Fruit fly (Drosophila melanogaster) whole organism, embryonic: Measurements from ENCODE around the gene MtnF.

Source experiments
- BEAF-32 ChIP-seq: fragments of 200-800 bp; sonication (Bioruptor generic); optimal IDR thresholded peaks from 3 replicates; lab custom pipeline; 2017; ENCODE audit warnings: missing biosample characterization, missing genetic modification characterization, mild to moderate bottlenecking, moderate library complexity, missing genetic modification reagents
- CG11560 ChIP-seq: fragments of 200-800 bp; sonication (Bioruptor generic); IDR thresholded peaks from 3 replicates; pipeline ENCODE4 v1.3.6; 2022; ENCODE audit warnings: missing biosample characterization, missing genetic modification characterization
- CG12071 ChIP-seq: fragments of 200-800 bp; sonication (Bioruptor generic); optimal IDR thresholded peaks from 3 replicates; lab custom pipeline; 2018; ENCODE audit warnings: missing biosample characterization, mild to moderate bottlenecking, missing genetic modification characterization
- CG12659 ChIP-seq: fragments of 200-800 bp; sonication (Bioruptor generic); optimal IDR thresholded peaks from 3 replicates; lab custom pipeline; 2017; ENCODE audit warnings: mild to moderate bottlenecking, missing biosample characterization, missing genetic modification reagents, missing genetic modification characterization
- CG13287 ChIP-seq: fragments of 200-800 bp; sonication (Bioruptor generic); IDR thresholded peaks from 2 replicates; pipeline ENCODE4 v1.3.6; 2022; ENCODE audit warnings: missing biosample characterization, missing genetic modification characterization; ENCODE audit not compliant: partially characterized antibody
- CG13424 ChIP-seq: fragments of 200-800 bp; sonication (Bioruptor generic); optimal IDR thresholded peaks from 2 replicates; lab custom pipeline; 2019; ENCODE audit warnings: missing biosample characterization, mild to moderate bottlenecking, missing genetic modification characterization, moderate library complexity
- CG14860 ChIP-seq: fragments of 200-800 bp; sonication (Bioruptor generic); IDR thresholded peaks from 3 replicates; pipeline ENCODE4 v1.3.6; 2022; ENCODE audit warnings: missing biosample characterization, missing genetic modification characterization; ENCODE audit not compliant: partially characterized antibody
- CG16813 ChIP-seq: fragments of 200-800 bp; sonication (Bioruptor generic); IDR thresholded peaks from 3 replicates; pipeline ENCODE4 v1.3.6; 2022; ENCODE audit warnings: missing biosample characterization, missing genetic modification characterization; ENCODE audit not compliant: partially characterized antibody
- CG2116 ChIP-seq: fragments of 200-800 bp; sonication (Bioruptor generic); optimal IDR thresholded peaks from 3 replicates; lab custom pipeline; 2018; ENCODE audit warnings: missing biosample characterization, mild to moderate bottlenecking, missing genetic modification characterization
- CG2199 ChIP-seq: fragments of 200-800 bp; sonication (Bioruptor generic); IDR thresholded peaks from 3 replicates; pipeline ENCODE4 v1.3.6; 2022; ENCODE audit warnings: missing biosample characterization, missing genetic modification characterization
- CG31365 ChIP-seq: fragments of 200-800 bp; sonication (Bioruptor generic); optimal IDR thresholded peaks from 2 replicates; lab custom pipeline; 2018; ENCODE audit warnings: missing biosample characterization, mild to moderate bottlenecking, missing genetic modification characterization
- CG34422 ChIP-seq: fragments of 200-800 bp; sonication (Bioruptor generic); IDR thresholded peaks from 3 replicates; pipeline ENCODE4 v1.3.6; 2022; ENCODE audit warnings: missing biosample characterization, missing genetic modification characterization
- CG3847 ChIP-seq: fragments of 200-800 bp; sonication (Bioruptor generic); IDR thresholded peaks from 2 replicates; pipeline ENCODE4 v1.3.6; 2022; ENCODE audit warnings: missing biosample characterization, missing genetic modification characterization
- CG42726 ChIP-seq: fragments of 200-800 bp; sonication (Bioruptor generic); IDR thresholded peaks from 2 replicates; pipeline ENCODE4 v1.3.6; 2022; ENCODE audit warnings: missing biosample characterization, missing genetic modification characterization; ENCODE audit not compliant: partially characterized antibody
- CG4617 ChIP-seq: fragments of 200-800 bp; sonication (Bioruptor generic); optimal IDR thresholded peaks from 3 replicates; lab custom pipeline; 2016; ENCODE audit warnings: missing biosample characterization, missing genetic modification characterization, borderline replicate concordance
- CG6791 ChIP-seq: fragments of 200-800 bp; sonication (Bioruptor generic); IDR thresholded peaks from 3 replicates; pipeline ENCODE4 v1.3.6; 2022; ENCODE audit warnings: missing biosample characterization, missing genetic modification characterization; ENCODE audit not compliant: partially characterized antibody
- CG7963 ChIP-seq: fragments of 200-800 bp; sonication (Bioruptor generic); IDR thresholded peaks from 3 replicates; pipeline ENCODE4 v1.3.6; 2022; ENCODE audit warnings: missing biosample characterization, missing genetic modification characterization; ENCODE audit not compliant: partially characterized antibody
- CHES-1-like ChIP-seq: fragments of 200-800 bp; sonication (Bioruptor generic); optimal IDR thresholded peaks from 2 replicates; lab custom pipeline; 2016; ENCODE audit warnings: missing biosample characterization, missing genetic modification characterization
- Dll ChIP-seq: fragments of 200-800 bp; sonication (Bioruptor generic); IDR thresholded peaks from 4 replicates; pipeline ENCODE4 v1.3.6; 2022; ENCODE audit warnings: missing biosample characterization, missing genetic modification characterization; ENCODE audit not compliant: partially characterized antibody
- Dref ChIP-seq: fragments of 200-800 bp; sonication (Bioruptor generic); IDR thresholded peaks from 2 replicates; pipeline ENCODE4 v1.3.6; 2022; ENCODE audit warnings: missing biosample characterization, missing genetic modification characterization
- Elba2 ChIP-seq: fragments of 200-800 bp; sonication (Bioruptor generic); optimal IDR thresholded peaks from 3 replicates; lab custom pipeline; 2016; ENCODE audit warnings: missing biosample characterization, missing genetic modification characterization
- Fer2 ChIP-seq: fragments of 200-800 bp; sonication (Bioruptor generic); optimal IDR thresholded peaks from 2 replicates; lab custom pipeline; 2018; ENCODE audit warnings: missing biosample characterization, mild to moderate bottlenecking, missing genetic modification characterization, moderate library complexity
- Gug ChIP-seq: fragments of 200-800 bp; sonication (Bioruptor generic); IDR thresholded peaks from 4 replicates; pipeline ENCODE4 v1.3.6; 2022; ENCODE audit warnings: missing biosample characterization, missing genetic modification characterization
- HLH4C ChIP-seq: fragments of 200-800 bp; sonication (Bioruptor generic); IDR thresholded peaks from 3 replicates; pipeline ENCODE4 v1.3.6; 2022; ENCODE audit warnings: missing biosample characterization, missing genetic modification characterization; ENCODE audit not compliant: partially characterized antibody
- HmgD ChIP-seq: fragments of 200-800 bp; sonication (Bioruptor generic); optimal IDR thresholded peaks from 3 replicates; lab custom pipeline; 2016; ENCODE audit warnings: missing biosample characterization, missing genetic modification characterization
- HmgZ ChIP-seq: fragments of 200-800 bp; sonication (Bioruptor generic); optimal IDR thresholded peaks from 2 replicates; lab custom pipeline; 2018; ENCODE audit warnings: missing biosample characterization, mild to moderate bottlenecking, missing genetic modification characterization
- MBD-R2 ChIP-seq: fragments of 200-800 bp; sonication (Bioruptor generic); IDR thresholded peaks from 2 replicates; pipeline ENCODE4 v1.3.6; 2022; ENCODE audit warnings: missing biosample characterization, missing genetic modification characterization
- Max ChIP-seq: fragments of 200-800 bp; sonication (Bioruptor generic); optimal IDR thresholded peaks from 2 replicates; lab custom pipeline; 2016; ENCODE audit warnings: missing biosample characterization, mild to moderate bottlenecking, missing genetic modification characterization
- Med ChIP-seq: fragments of 200-800 bp; sonication (Bioruptor generic); peaks from one replicate; lab custom pipeline; 2016; ENCODE audit warnings: missing biosample characterization, missing genetic modification characterization, mild to moderate bottlenecking, inconsistent platforms, moderate library complexity
- Meics ChIP-seq: fragments of 200-800 bp; sonication (Bioruptor generic); optimal IDR thresholded peaks from 2 replicates; lab custom pipeline; 2017; ENCODE audit warnings: missing biosample characterization, mild to moderate bottlenecking, missing genetic modification characterization
- Myb ChIP-seq: fragments of 200-800 bp; sonication (Bioruptor generic); optimal IDR thresholded peaks from 2 replicates; lab custom pipeline; 2016; ENCODE audit warnings: missing biosample characterization, missing genetic modification characterization
- Rfx ChIP-seq: fragments of 200-800 bp; sonication (Bioruptor generic); IDR thresholded peaks from 2 replicates; pipeline ENCODE4 v1.3.6; 2022; ENCODE audit warnings: missing biosample characterization, missing genetic modification characterization
- Sry-δ ChIP-seq: fragments of 200-800 bp; sonication (Bioruptor generic); optimal IDR thresholded peaks from 2 replicates; lab custom pipeline; 2016; ENCODE audit warnings: missing biosample characterization, missing genetic modification characterization
- Trl ChIP-seq, 3 experiments: fragments of >200 bp in 2 of 3; fragments of 200-800 bp in 1 of 3; sonication (Bioruptor generic) in 1 of 3; optimal IDR thresholded peaks; 2 replicates in 1 of 3; 3 replicates in 2 of 3; lab custom pipeline; 2016 to 2017; ENCODE audit warnings: missing biosample characterization in 1 of 3, missing genetic modification characterization in 1 of 3
- YL-1 ChIP-seq: fragments of 200-800 bp; sonication (Bioruptor generic); optimal IDR thresholded peaks from 3 replicates; lab custom pipeline; 2017; ENCODE audit warnings: missing biosample characterization, mild to moderate bottlenecking, missing genetic modification characterization
- amos ChIP-seq: fragments of 200-800 bp; sonication (Bioruptor generic); IDR thresholded peaks from 2 replicates; pipeline ENCODE4 v1.3.6; 2022; ENCODE audit warnings: missing biosample characterization, missing genetic modification characterization; ENCODE audit not compliant: partially characterized antibody
- crc ChIP-seq: fragments of 200-800 bp; sonication (Bioruptor generic); optimal IDR thresholded peaks from 2 replicates; lab custom pipeline; 2016; ENCODE audit warnings: missing biosample characterization, missing genetic modification characterization
- dm ChIP-seq: fragments of 200-800 bp; sonication (Bioruptor generic); optimal IDR thresholded peaks from 3 replicates; lab custom pipeline; 2016; ENCODE audit warnings: missing biosample characterization, missing genetic modification characterization
- gfzf ChIP-seq: fragments of 200-800 bp; sonication (Bioruptor generic); optimal IDR thresholded peaks from 2 replicates; lab custom pipeline; 2016; ENCODE audit warnings: missing biosample characterization, mild to moderate bottlenecking, missing genetic modification characterization, moderate library complexity
- kah ChIP-seq: fragments of 200-800 bp; sonication (Bioruptor generic); optimal IDR thresholded peaks from 2 replicates; lab custom pipeline; 2018; ENCODE audit warnings: missing biosample characterization, mild to moderate bottlenecking, missing genetic modification characterization
- mld ChIP-seq: fragments of 200-800 bp; sonication (Bioruptor generic); IDR thresholded peaks from 3 replicates; pipeline ENCODE4 v1.3.6; 2022; ENCODE audit warnings: missing biosample characterization, missing genetic modification characterization; ENCODE audit not compliant: partially characterized antibody
- nmo ChIP-seq: fragments of 200-800 bp; sonication (Bioruptor generic); optimal IDR thresholded peaks from 2 replicates; lab custom pipeline; 2018; ENCODE audit warnings: missing biosample characterization, mild to moderate bottlenecking, missing genetic modification characterization, moderate library complexity
- phol ChIP-seq: fragments of 200-800 bp; sonication (Bioruptor generic); optimal IDR thresholded peaks from 3 replicates; lab custom pipeline; 2018; ENCODE audit warnings: missing biosample characterization, mild to moderate bottlenecking, missing genetic modification characterization, moderate library complexity
- pzg ChIP-seq: fragments of 200-800 bp; sonication (Bioruptor generic); optimal IDR thresholded peaks from 3 replicates; lab custom pipeline; 2018; ENCODE audit warnings: missing biosample characterization, mild to moderate bottlenecking, missing genetic modification characterization, moderate library complexity
- row ChIP-seq: fragments of 200-800 bp; sonication (Bioruptor generic); IDR thresholded peaks from 3 replicates; pipeline ENCODE4 v1.3.6; 2022; ENCODE audit warnings: missing biosample characterization, missing genetic modification characterization
- slbo ChIP-seq: fragments of 200-800 bp; sonication (Bioruptor generic); IDR thresholded peaks from 2 replicates; pipeline ENCODE4 v1.3.6; 2022; ENCODE audit warnings: missing biosample characterization, missing genetic modification characterization
- stwl ChIP-seq: fragments of 200-800 bp; sonication (Bioruptor generic); optimal IDR thresholded peaks from 3 replicates; lab custom pipeline; 2018; ENCODE audit warnings: missing biosample characterization, mild to moderate bottlenecking, missing genetic modification characterization, moderate library complexity
- trem ChIP-seq: fragments of 200-800 bp; optimal IDR thresholded peaks from 3 replicates; lab custom pipeline; 2019; ENCODE audit warnings: missing biosample characterization, mild to moderate bottlenecking, missing genetic modification characterization, moderate library complexity

MtnF gene

DNA sequence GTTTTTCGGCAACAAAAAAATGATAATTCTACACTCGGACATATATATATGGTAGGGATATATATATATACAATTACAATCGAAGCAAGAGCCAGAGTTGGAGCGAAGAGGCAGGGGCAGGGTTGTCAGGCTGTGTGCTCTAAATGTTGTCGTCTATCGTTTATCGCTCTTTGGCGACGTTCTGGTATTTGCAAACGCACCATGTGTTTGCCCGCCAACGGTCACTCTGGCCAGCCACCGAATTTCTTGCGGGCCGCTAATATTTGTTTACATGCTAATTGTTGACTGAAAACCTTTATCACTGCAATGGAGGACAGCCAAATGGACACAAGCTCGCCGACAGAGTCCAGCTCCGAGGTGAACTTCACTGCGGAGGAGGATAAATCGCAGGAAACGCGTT lies 15.0 kb upstream of the MtnF start, which contains the start of the genes puf and ash2 (continued):
- TF ChIP-seq slbo (GFP tag; lab: Robert Waterston, UW) = peak; percentile 22; the same call in 1 of the 2 replicates
- peak; percentile 24 for TF ChIP-seq dm (GFP tag; lab: Kevin White, UChicago)
- peak; percentile 68 for TF ChIP-seq CG13287 (GFP tag; lab: Robert Waterston, UW)
- TF ChIP-seq phol = peak; percentile 31
- peak; percentile 34 for TF ChIP-seq Elba2 (GFP tag; lab: Kevin White, UChicago)
- peak in 1 of 2 experiments; percentile 6 for TF ChIP-seq Trl (optimal IDR thresholded peaks at IDR 0.05; lab: Kevin White, UChicago)
- TF ChIP-seq Trl (GFP tag; optimal IDR thresholded peaks at IDR 0.05; lab: Kevin White, UChicago) = peak; percentile 25
- TF ChIP-seq Myb (GFP tag; lab: Kevin White, UChicago) = peak; percentile 51
- TF ChIP-seq nmo = peak; percentile 25
- TF ChIP-seq kah (GFP tag; lab: Kevin White, UChicago) = peak; percentile 14
- TF ChIP-seq stwl (tag; lab: Kevin White, UChicago) = peak; percentile 92
- TF ChIP-seq CHES-1-like (GFP tag; lab: Kevin White, UChicago) = peak; percentile 64
- TF ChIP-seq Dref = peak; percentile 90
- no peak for TF ChIP-seq Meics
- peak; percentile 51 for TF ChIP-seq Rfx (GFP tag; lab: Robert Waterston, UW)
- peak; percentile 63 for TF ChIP-seq CG42726 (GFP tag; lab: Robert Waterston, UW)
- TF ChIP-seq mld (GFP tag; lab: Robert Waterston, UW) = 0 out of 3 replicates have a peak, but pooled peaks have one; percentile 43
- TF ChIP-seq CG12659 (GFP tag; lab: Kevin White, UChicago) = peak; percentile 71
- TF ChIP-seq trem (tag; lab: Kevin White, UChicago) = peak; percentile 53
- TF ChIP-seq CG16813 = peak; percentile 51; the same call in 1 of the 3 replicates
- TF ChIP-seq row (GFP tag; lab: Robert Waterston, UW) = peak; percentile 25; the same call in 1 of the 3 replicates
- TF ChIP-seq CG14860 = peak; percentile 44; the same call in 2 of the 3 replicates
- no peak for TF ChIP-seq CG2199 (GFP tag; lab: Robert Waterston, UW)
- TF ChIP-seq CG12071 (GFP tag; lab: Kevin White, UChicago) = no peak
- TF ChIP-seq Fer2 (tag; lab: Kevin White, UChicago) = no peak
- peak; percentile 71 for TF ChIP-seq HmgZ (tag; lab: Kevin White, UChicago)
- TF ChIP-seq HmgD (GFP tag; lab: Kevin White, UChicago) = peak; percentile 33
- peak; percentile 55 for TF ChIP-seq BEAF-32
- TF ChIP-seq MBD-R2 (GFP tag; lab: Robert Waterston, UW) = peak; percentile 96
- TF ChIP-seq Med (GFP tag; lab: Kevin White, UChicago) = peak; percentile 86
- peak; percentile 63 for TF ChIP-seq CG6791
- peak; percentile 53 for TF ChIP-seq CG3847 (GFP tag; lab: Robert Waterston, UW)
- TF ChIP-seq CG4617 (GFP tag; lab: Kevin White, UChicago) = peak; percentile 73
- TF ChIP-seq Max (GFP tag; lab: Kevin White, UChicago) = peak; percentile 21
- peak; percentile 65 for TF ChIP-seq Sry-δ (GFP tag; lab: Kevin White, UChicago)
- TF ChIP-seq pzg (GFP tag; lab: Kevin White, UChicago) = peak; percentile 93
- TF ChIP-seq amos (GFP tag; lab: Robert Waterston, UW) = peak; percentile 57
- TF ChIP-seq CG2116 (GFP tag; lab: Kevin White, UChicago) = peak; percentile 86
- peak; percentile 83 for TF ChIP-seq YL-1 (GFP tag; lab: Kevin White, UChicago)
- TF ChIP-seq Dll = peak; percentile 55; the same call in 3 of the 4 replicates
- no peak for TF ChIP-seq CG11560 (tag; lab: Robert Waterston, UW)
- no peak for TF ChIP-seq CG31365 (tag; lab: Kevin White, UChicago)
- TF ChIP-seq HLH4C (GFP tag; lab: Robert Waterston, UW) = peak; percentile 58; the same call in 2 of the 3 replicates
- TF ChIP-seq crc (GFP tag; lab: Kevin White, UChicago) = no peak
- TF ChIP-seq CG13424 = no peak
- TF ChIP-seq CG7963 = peak; percentile 55; the same call in 1 of the 3 replicates
- peak; percentile 91 for TF ChIP-seq CG34422 (GFP tag; lab: Robert Waterston, UW)
- peak; percentile 3; the same call in 1 of the 4 replicates for TF ChIP-seq Gug
- peak; percentile 82 for TF ChIP-seq gfzf (GFP tag; lab: Kevin White, UChicago)
